Worm (Caenorhabditis elegans) whole organism, mixed stage, embryonic: ENCODE measurements around the gene F54C8.6.

Experiments used
- elt-1 ChIP-seq: sonication (generic microtip); optimal IDR thresholded peaks from 2 replicates; lab custom pipeline; 2017; ENCODE audit warnings: missing genetic modification characterization, mild to moderate bottlenecking, missing compliant biosample characterization, antibody characterized with exemption, moderate library complexity, borderline replicate concordance; ENCODE audit not compliant: insufficient read depth
- elt-3 ChIP-seq: fragments of 150-350 bp; optimal IDR thresholded peaks from 2 replicates; lab custom pipeline; 2014; ENCODE audit warnings: missing biosample characterization, missing genetic modification characterization
- lin-13 ChIP-seq: fragments of 150-350 bp; optimal IDR thresholded peaks from 2 replicates; lab custom pipeline; 2014; ENCODE audit warnings: missing biosample characterization, missing genetic modification characterization
- lin-32 ChIP-seq: fragments of 200-800 bp; sonication (Bioruptor generic); optimal IDR thresholded peaks from 2 replicates; lab custom pipeline; 2018; ENCODE audit warnings: mild to moderate bottlenecking, missing genetic modification characterization, missing compliant biosample characterization
- nhr-237 ChIP-seq: fragments of 150-350 bp; optimal IDR thresholded peaks from 2 replicates; lab custom pipeline; 2014; ENCODE audit warnings: missing biosample characterization, missing genetic modification characterization
- snpc-4 ChIP-seq: fragments of 150-350 bp; optimal IDR thresholded peaks from 2 replicates; lab custom pipeline; 2014; ENCODE audit warnings: missing biosample characterization, missing genetic modification characterization
- unc-62 ChIP-seq: fragments of 150-350 bp; optimal IDR thresholded peaks from 2 replicates; lab custom pipeline; 2014; ENCODE audit warnings: missing biosample characterization, missing genetic modification reagents, missing genetic modification characterization

- no peak for TF ChIP-seq lin-32
- TF ChIP-seq snpc-4 (tag; lab: Kevin White, UChicago) = no peak
- no peak for TF ChIP-seq lin-13 (tag; lab: Kevin White, UChicago)
- TF ChIP-seq elt-1 (tag; lab: Kevin White, UChicago) = no peak
- no peak for TF ChIP-seq elt-3 (tag; lab: Kevin White, UChicago)
- no peak for TF ChIP-seq unc-62 (GFP tag; lab: Kevin White, UChicago)
- no peak for TF ChIP-seq nhr-237
These were observed 13.2 kb upstream of the F54C8.6 start for ce11 chrIII:9462785-9463467.
